Fruit fly (Drosophila melanogaster) whole organism, embryonic: ENCODE results near the gene salr.

Experiments used
- ATbp ChIP-seq: fragments of 200-800 bp; sonication (Bioruptor generic); optimal IDR thresholded peaks from 2 replicates; lab custom pipeline; 2017; ENCODE audit warnings: missing biosample characterization, mild to moderate bottlenecking, missing genetic modification characterization, missing genetic modification reagents
- Bgb ChIP-seq: fragments of 200-800 bp; sonication (Bioruptor generic); IDR thresholded peaks from 2 replicates; pipeline ENCODE4 v1.3.6; 2022; ENCODE audit warnings: missing biosample characterization, missing genetic modification characterization; ENCODE audit not compliant: partially characterized antibody
- CG12155 ChIP-seq: fragments of 200-800 bp; sonication (Bioruptor generic); optimal IDR thresholded peaks from 3 replicates; lab custom pipeline; 2016; ENCODE audit warnings: missing biosample characterization, missing genetic modification characterization
- CG12942 ChIP-seq: fragments of 200-800 bp; sonication (Bioruptor generic); optimal IDR thresholded peaks from 3 replicates; lab custom pipeline; 2016; ENCODE audit warnings: missing biosample characterization, missing genetic modification characterization
- CG13775 ChIP-seq: fragments of 200-800 bp; sonication (Bioruptor generic); optimal IDR thresholded peaks from 3 replicates; lab custom pipeline; 2017; ENCODE audit warnings: missing biosample characterization, mild to moderate bottlenecking, missing genetic modification characterization
- CG15011 ChIP-seq: fragments of 200-800 bp; sonication (Bioruptor generic); optimal IDR thresholded peaks from 3 replicates; lab custom pipeline; 2018; ENCODE audit warnings: missing biosample characterization, mild to moderate bottlenecking, missing genetic modification characterization
- CG17385 ChIP-seq: fragments of 200-800 bp; sonication (Bioruptor generic); optimal IDR thresholded peaks from 3 replicates; lab custom pipeline; 2018; ENCODE audit warnings: missing biosample characterization, mild to moderate bottlenecking, missing genetic modification characterization
- CG18599 ChIP-seq: fragments of 200-800 bp; sonication (Bioruptor generic); optimal IDR thresholded peaks from 3 replicates; lab custom pipeline; 2017; ENCODE audit warnings: missing biosample characterization, missing genetic modification characterization, mild to moderate bottlenecking, moderate library complexity, missing genetic modification reagents
- CG18764 ChIP-seq: fragments of 200-800 bp; sonication (Bioruptor generic); optimal IDR thresholded peaks from 3 replicates; lab custom pipeline; 2016; ENCODE audit warnings: missing biosample characterization, missing genetic modification characterization
- CG2678 ChIP-seq: fragments of 200-800 bp; sonication (Bioruptor generic); optimal IDR thresholded peaks from 3 replicates; lab custom pipeline; 2019; ENCODE audit warnings: missing biosample characterization, mild to moderate bottlenecking, missing genetic modification characterization, moderate library complexity
- CG2875 ChIP-seq: fragments of 200-800 bp; sonication (Bioruptor generic); optimal IDR thresholded peaks from 2 replicates; lab custom pipeline; 2017; ENCODE audit warnings: missing biosample characterization, mild to moderate bottlenecking, missing genetic modification characterization, missing genetic modification reagents
- CG30431 ChIP-seq: fragments of 200-800 bp; sonication (Bioruptor generic); optimal IDR thresholded peaks from 2 replicates; lab custom pipeline; 2017; ENCODE audit warnings: missing biosample characterization, missing genetic modification characterization
- CG3281 ChIP-seq: fragments of 200-800 bp; sonication (Bioruptor generic); optimal IDR thresholded peaks from 3 replicates; lab custom pipeline; 2017; ENCODE audit warnings: missing biosample characterization, mild to moderate bottlenecking, missing genetic modification characterization
- CG6272 ChIP-seq: fragments of 200-800 bp; sonication (Bioruptor generic); IDR thresholded peaks from 2 replicates; pipeline ENCODE4 v1.3.6; 2022; ENCODE audit warnings: missing biosample characterization, missing genetic modification characterization
- CG6765 ChIP-seq: fragments of 200-800 bp; sonication (Bioruptor generic); optimal IDR thresholded peaks from 3 replicates; lab custom pipeline; 2017; ENCODE audit warnings: missing biosample characterization, mild to moderate bottlenecking, missing genetic modification characterization
- CG6813 ChIP-seq: fragments of 200-800 bp; sonication (Bioruptor generic); optimal IDR thresholded peaks from 2 replicates; lab custom pipeline; 2017; ENCODE audit warnings: missing biosample characterization, missing genetic modification characterization, mild to moderate bottlenecking, moderate library complexity, missing genetic modification reagents
- CG7786 ChIP-seq: fragments of 200-800 bp; sonication (Bioruptor generic); optimal IDR thresholded peaks from 2 replicates; lab custom pipeline; 2016; ENCODE audit warnings: missing biosample characterization, missing genetic modification characterization
- CG8281 ChIP-seq: fragments of 200-800 bp; sonication (Bioruptor generic); optimal IDR thresholded peaks from 2 replicates; lab custom pipeline; 2018; ENCODE audit warnings: missing biosample characterization, mild to moderate bottlenecking, missing genetic modification characterization, moderate library complexity
- CHES-1-like ChIP-seq: fragments of 200-800 bp; sonication (Bioruptor generic); optimal IDR thresholded peaks from 2 replicates; lab custom pipeline; 2016; ENCODE audit warnings: missing biosample characterization, missing genetic modification characterization
- Camta ChIP-seq: fragments of 200-800 bp; sonication (Bioruptor generic); optimal IDR thresholded peaks from 2 replicates; lab custom pipeline; 2016; ENCODE audit warnings: missing biosample characterization, missing genetic modification characterization
- Chrac-16 ChIP-seq: fragments of 200-800 bp; sonication (Bioruptor generic); optimal IDR thresholded peaks from 3 replicates; lab custom pipeline; 2016; ENCODE audit warnings: missing biosample characterization, missing genetic modification characterization
- CoRest ChIP-seq: fragments of 200-800 bp; sonication (Bioruptor generic); optimal IDR thresholded peaks from 3 replicates; lab custom pipeline; 2018; ENCODE audit warnings: missing biosample characterization, mild to moderate bottlenecking, missing genetic modification characterization, moderate library complexity
- Fer2 ChIP-seq: fragments of 200-800 bp; sonication (Bioruptor generic); optimal IDR thresholded peaks from 2 replicates; lab custom pipeline; 2018; ENCODE audit warnings: missing biosample characterization, mild to moderate bottlenecking, missing genetic modification characterization, moderate library complexity
- H15 ChIP-seq: fragments of 200-800 bp; sonication (Bioruptor generic); IDR thresholded peaks from 3 replicates; pipeline ENCODE4 v1.3.6; 2022; ENCODE audit warnings: missing biosample characterization, missing genetic modification characterization
- HLH3B ChIP-seq: fragments of 200-800 bp; sonication (Bioruptor generic); IDR thresholded peaks from 2 replicates; pipeline ENCODE4 v1.3.6; 2022; ENCODE audit warnings: missing biosample characterization, missing genetic modification characterization
- HLHmδ ChIP-seq: fragments of 200-800 bp; sonication (Bioruptor generic); optimal IDR thresholded peaks from 2 replicates; lab custom pipeline; 2018; ENCODE audit warnings: missing biosample characterization, mild to moderate bottlenecking, missing genetic modification characterization, moderate library complexity
- Myb ChIP-seq: fragments of 200-800 bp; sonication (Bioruptor generic); optimal IDR thresholded peaks from 2 replicates; lab custom pipeline; 2016; ENCODE audit warnings: missing biosample characterization, missing genetic modification characterization
- Oaz ChIP-seq: fragments of 200-800 bp; sonication (Bioruptor generic); IDR thresholded peaks from 2 replicates; pipeline ENCODE4 v1.3.6; 2022; ENCODE audit warnings: missing biosample characterization, missing genetic modification characterization
- Rfx ChIP-seq: fragments of 200-800 bp; sonication (Bioruptor generic); IDR thresholded peaks from 2 replicates; pipeline ENCODE4 v1.3.6; 2022; ENCODE audit warnings: missing biosample characterization, missing genetic modification characterization
- Ssrp ChIP-seq: fragments of 200-800 bp; sonication (Bioruptor generic); optimal IDR thresholded peaks from 2 replicates; lab custom pipeline; 2018; ENCODE audit warnings: missing biosample characterization, mild to moderate bottlenecking, missing genetic modification characterization, moderate library complexity
- Tbp ChIP-seq: fragments of >200 bp; optimal IDR thresholded peaks from 2 replicates; lab custom pipeline; 2018; ENCODE audit warnings: missing biosample characterization, missing genetic modification characterization
- ash1 ChIP-seq: fragments of 200-800 bp; sonication (Bioruptor generic); optimal IDR thresholded peaks from 2 replicates; lab custom pipeline; 2018; ENCODE audit warnings: missing biosample characterization, mild to moderate bottlenecking, missing genetic modification characterization
- az2 ChIP-seq: fragments of 200-800 bp; sonication (Bioruptor generic); optimal IDR thresholded peaks from 3 replicates; lab custom pipeline; 2016; ENCODE audit warnings: missing biosample characterization, missing genetic modification characterization
- ci ChIP-seq: fragments of 200-800 bp; sonication (Bioruptor generic); IDR thresholded peaks from 3 replicates; pipeline ENCODE4 v1.3.6; 2022; ENCODE audit warnings: missing biosample characterization, missing genetic modification characterization
- crol ChIP-seq: fragments of 200-800 bp; sonication (Bioruptor generic); IDR thresholded peaks from 2 replicates; pipeline ENCODE4 v1.3.6; 2022; ENCODE audit warnings: missing biosample characterization, missing genetic modification characterization
- danr ChIP-seq: fragments of 200-800 bp; sonication (Bioruptor generic); IDR thresholded peaks from 2 replicates; pipeline ENCODE4 v1.3.6; 2022; ENCODE audit warnings: missing biosample characterization, missing genetic modification characterization
- disco-r ChIP-seq: fragments of 200-800 bp; sonication (Bioruptor generic); optimal IDR thresholded peaks from 2 replicates; lab custom pipeline; 2016; ENCODE audit warnings: missing biosample characterization, missing genetic modification characterization
- dm ChIP-seq: fragments of 200-800 bp; sonication (Bioruptor generic); optimal IDR thresholded peaks from 3 replicates; lab custom pipeline; 2016; ENCODE audit warnings: missing biosample characterization, missing genetic modification characterization
- esg ChIP-seq: fragments of 200-800 bp; sonication (Bioruptor generic); conservative IDR thresholded peaks from 2 replicates; pipeline ENCODE4 v1.3.6; 2022; ENCODE audit warnings: missing biosample characterization, missing genetic modification characterization
- grau ChIP-seq: fragments of 200-800 bp; optimal IDR thresholded peaks from 3 replicates; lab custom pipeline; 2019; ENCODE audit warnings: missing biosample characterization, mild to moderate bottlenecking, missing genetic modification characterization, moderate library complexity
- gro ChIP-seq: fragments of 200-800 bp; sonication (Bioruptor generic); optimal IDR thresholded peaks from 2 replicates; lab custom pipeline; 2016; ENCODE audit warnings: missing biosample characterization, missing genetic modification characterization
- ind ChIP-seq: fragments of 200-800 bp; sonication (Bioruptor generic); optimal IDR thresholded peaks from 3 replicates; lab custom pipeline; 2016; ENCODE audit warnings: missing biosample characterization, missing genetic modification characterization
- oc ChIP-seq: fragments of 200-800 bp; sonication (Bioruptor generic); optimal IDR thresholded peaks from 2 replicates; lab custom pipeline; 2018; ENCODE audit warnings: missing biosample characterization, mild to moderate bottlenecking, missing genetic modification characterization, moderate library complexity
- onecut ChIP-seq: fragments of 200-800 bp; sonication (Bioruptor generic); IDR thresholded peaks from 2 replicates; pipeline ENCODE4 v1.3.6; 2022; ENCODE audit warnings: missing biosample characterization, missing genetic modification characterization
- salm ChIP-seq: fragments of 200-800 bp; sonication (Bioruptor generic); optimal IDR thresholded peaks from 2 replicates; lab custom pipeline; 2018; ENCODE audit warnings: missing biosample characterization, mild to moderate bottlenecking, missing genetic modification characterization
- sqz ChIP-seq: fragments of 200-800 bp; sonication (Bioruptor generic); optimal IDR thresholded peaks from 3 replicates; lab custom pipeline; 2018; ENCODE audit warnings: missing biosample characterization, mild to moderate bottlenecking, missing genetic modification characterization
- tgo ChIP-seq: fragments of 200-800 bp; sonication (Bioruptor generic); IDR thresholded peaks from 3 replicates; pipeline ENCODE4 v1.3.6; 2022; ENCODE audit warnings: missing biosample characterization, missing genetic modification characterization
- tup ChIP-seq: fragments of 200-800 bp; sonication (Bioruptor generic); optimal IDR thresholded peaks from 2 replicates; lab custom pipeline; 2016; ENCODE audit warnings: missing biosample characterization, mild to moderate bottlenecking, missing genetic modification characterization, moderate library complexity
- vvl ChIP-seq: fragments of 200-800 bp; sonication (Bioruptor generic); IDR thresholded peaks from 2 replicates; pipeline ENCODE4 v1.3.6; 2022; ENCODE audit warnings: missing biosample characterization, missing genetic modification characterization
- zfh2 ChIP-seq: fragments of 200-800 bp; sonication (Bioruptor generic); optimal IDR thresholded peaks from 2 replicates; lab custom pipeline; 2016; ENCODE audit warnings: missing biosample characterization, missing genetic modification characterization

Gene salr

dm6 chr2L:11331668-11332262, 26.9 kb upstream of the salr start (continued):
- TF ChIP-seq gro (peak; percentile 11), Rfx (peak; percentile 36; the same call in 1 of the 2 replicates), Oaz (peak; percentile 15; the same call in 1 of the 2 replicates), ind (peak; percentile 28), CG6813 (GFP tag; lab: Kevin White, UChicago) (no peak), HLH3B (GFP tag; lab: Robert Waterston, UW) (peak; percentile 64), grau (tag; lab: Kevin White, UChicago) (peak; percentile 59), CG12155 (peak; percentile 37), disco-r (GFP tag; lab: Kevin White, UChicago) (no peak), ci (peak; percentile 61; the same call in 1 of the 3 replicates), Camta (GFP tag; lab: Kevin White, UChicago) (peak; percentile 3), ATbp (peak; percentile 54), Ssrp (tag; lab: Kevin White, UChicago) (peak; percentile 50), az2 (GFP tag; lab: Kevin White, UChicago) (peak; percentile 47), CG2875 (GFP tag; lab: Kevin White, UChicago) (peak; percentile 46), sqz (GFP tag; lab: Kevin White, UChicago) (peak; percentile 16), dm (GFP tag; lab: Kevin White, UChicago) (peak; percentile 17), Myb (GFP tag; lab: Kevin White, UChicago) (peak; percentile 28), esg (GFP tag; lab: Robert Waterston, UW) (peak; percentile 53), Fer2 (tag; lab: Kevin White, UChicago) (no peak), zfh2 (GFP tag; lab: Kevin White, UChicago) (no peak), CG6765 (GFP tag; lab: Kevin White, UChicago) (no peak), CG6272 (no peak), Tbp (GFP tag; lab: Kevin White, UChicago) (no peak), tgo (GFP tag; lab: Robert Waterston, UW) (peak; percentile 64), CG3281 (GFP tag; lab: Kevin White, UChicago) (no peak), vvl (GFP tag; lab: Robert Waterston, UW) (peak; percentile 76), ash1 (GFP tag; lab: Kevin White, UChicago) (no peak), CG17385 (GFP tag; lab: Kevin White, UChicago) (peak; percentile 34), Bgb (GFP tag; lab: Robert Waterston, UW) (no peak), oc (peak; percentile 48), CG7786 (GFP tag; lab: Kevin White, UChicago) (peak; percentile 3), Chrac-16 (peak; percentile 57), CG13775 (GFP tag; lab: Kevin White, UChicago) (peak; percentile 21), HLHmδ (no peak), onecut (GFP tag; lab: Robert Waterston, UW) (peak; percentile 43), crol (GFP tag; lab: Robert Waterston, UW) (peak; percentile 73; the same call in 1 of the 2 replicates), CG15011 (GFP tag; lab: Kevin White, UChicago) (no peak), CG18599 (peak; percentile 28), H15 (GFP tag; lab: Robert Waterston, UW) (0 out of 3 replicates have a peak, but pooled peaks have one; percentile 7), CG8281 (tag; lab: Kevin White, UChicago) (no peak), CG18764 (peak; percentile 2), salm (tag; lab: Kevin White, UChicago) (no peak), CG2678 (tag; lab: Kevin White, UChicago) (peak; percentile 69), CG12942 (GFP tag; lab: Kevin White, UChicago) (peak; percentile 32), tup (GFP tag; lab: Kevin White, UChicago) (no peak), CHES-1-like (GFP tag; lab: Kevin White, UChicago) (peak; percentile 17), CG30431 (GFP tag; lab: Kevin White, UChicago) (peak; percentile 11), danr (GFP tag; lab: Robert Waterston, UW) (0 out of 2 replicates have a peak, but pooled peaks have one; percentile 38), CoRest (peak; percentile 58)
